4 worm cellular contexts compared by ENCODE assay signal in genomic region chrX:3650100-3650809, ce11.
A peak's percentile ranks its signal among the peaks of the same experiment; 100 is the strongest.
TF ChIP-seq lines count a peak whose summit lies in the region.

TSS of gene sax-1 (minus strand) at chrX:3650150.
TSS of gene R11G1.2 (plus strand) at chrX:3650614.

TF ChIP-seq in whole organism, L2 larva, 48 proteins besides CTCF, POLR2A, EP300 and RAD21 (continued from another document):
- TF ChIP-seq unc-55 (GFP tag; optimal IDR thresholded peaks at IDR 0.05; lab: Kevin White, UChicago) (peak; percentile 61), F13H6.1 (tag; optimal IDR thresholded peaks at IDR 0.05; lab: Kevin White, UChicago) (peak; percentile 32)

TF ChIP-seq in whole organism, L4 larva, 104 proteins besides CTCF, POLR2A, EP300 and RAD21 (continued from another document and continues in another):
- TF ChIP-seq ztf-11 (tag; optimal IDR thresholded peaks at IDR 0.05; lab: Kevin White, UChicago) (no peak), snpc-4 (tag; optimal IDR thresholded peaks at IDR 0.05; lab: Kevin White, UChicago) (no peak), Y75B8A.6 (GFP tag; IDR thresholded peaks at IDR 0.05; lab: Robert Waterston, UW) (no peak), zag-1 (tag; optimal IDR thresholded peaks at IDR 0.05; lab: Kevin White, UChicago) (no peak), ceh-44 (GFP tag; IDR thresholded peaks at IDR 0.05; lab: Robert Waterston, UW) (no peak), dmd-8 (GFP tag; IDR thresholded peaks at IDR 0.05; lab: Robert Waterston, UW) (no peak), mep-1 (tag; optimal IDR thresholded peaks at IDR 0.05; lab: Kevin White, UChicago) (peak; percentile 77), daf-19 (GFP tag; conservative IDR thresholded peaks at IDR 0.05; lab: Robert Waterston, UW) (no peak), F44E2.7 (GFP tag; IDR thresholded peaks at IDR 0.05; lab: Robert Waterston, UW) (no peak), daf-16 (GFP tag; optimal IDR thresholded peaks at IDR 0.05; lab: Kevin White, UChicago) (no peak), daf-16 (tag; optimal IDR thresholded peaks at IDR 0.05; lab: Kevin White, UChicago) (no peak), F26F4.8 (GFP tag; conservative IDR thresholded peaks at IDR 0.05; lab: Robert Waterston, UW) (no peak), aha-1 (tag; lab: Kevin White, UChicago) (peak; percentile 9), lin-1 (GFP tag; IDR thresholded peaks at IDR 0.05; lab: Robert Waterston, UW) (no peak), nhr-42 (GFP tag; IDR thresholded peaks at IDR 0.05; lab: Robert Waterston, UW) (no peak), lin-38 (GFP tag; IDR thresholded peaks at IDR 0.05; lab: Robert Waterston, UW) (no peak), Y48G9A.11 (GFP tag; IDR thresholded peaks at IDR 0.05; lab: Robert Waterston, UW) (no peak), pha-4 (GFP tag; IDR thresholded peaks at IDR 0.05; lab: Robert Waterston, UW) (no peak), pha-4 (tag; optimal IDR thresholded peaks at IDR 0.05; lab: Kevin White, UChicago) (no peak), hlh-30 (tag; optimal IDR thresholded peaks at IDR 0.05; lab: Kevin White, UChicago; ENCODE audit: insufficient read depth) (peak; percentile 97), lin-15B (tag; optimal IDR thresholded peaks at IDR 0.05; lab: Kevin White, UChicago) (no peak), lir-3 (tag; optimal IDR thresholded peaks at IDR 0.05; lab: Kevin White, UChicago) (no peak), ces-1 (GFP tag; optimal IDR thresholded peaks at IDR 0.05; lab: Kevin White, UChicago) (no peak), egl-43 (GFP tag; IDR thresholded peaks at IDR 0.05; lab: Robert Waterston, UW) (no peak), ceh-28 (tag; optimal IDR thresholded peaks at IDR 0.05; lab: Kevin White, UChicago) (no peak), nhr-28 (tag; optimal IDR thresholded peaks at IDR 0.05; lab: Kevin White, UChicago) (peak; percentile 41), madf-5 (GFP tag; IDR thresholded peaks at IDR 0.05; lab: Robert Waterston, UW) (no peak), jun-1 (tag; optimal IDR thresholded peaks at IDR 0.05; lab: Kevin White, UChicago) (no peak), ztf-7 (tag; optimal IDR thresholded peaks at IDR 0.05; lab: Kevin White, UChicago) (peak; percentile 56), zfp-2 (tag; optimal IDR thresholded peaks at IDR 0.05; lab: Kevin White, UChicago) (no peak), hif-1 (tag; optimal IDR thresholded peaks at IDR 0.05; lab: Kevin White, UChicago) (no peak), ama-1 (optimal IDR thresholded peaks at IDR 0.05; lab: Kevin White, UChicago) (no peak), zfp-3 (GFP tag; conservative IDR thresholded peaks at IDR 0.05; lab: Robert Waterston, UW) (no peak), lim-7 (GFP tag; IDR thresholded peaks at IDR 0.05; lab: Robert Waterston, UW) (no peak), snpc-1.2 (GFP tag; IDR thresholded peaks at IDR 0.05; lab: Robert Waterston, UW) (no peak), tra-1 (GFP tag; IDR thresholded peaks at IDR 0.05; lab: Robert Waterston, UW) (no peak), ceh-62 (tag; optimal IDR thresholded peaks at IDR 0.05; lab: Kevin White, UChicago) (no peak), lin-13 (GFP tag; optimal IDR thresholded peaks at IDR 0.05; lab: Kevin White, UChicago) (no peak), lsy-2 (tag; optimal IDR thresholded peaks at IDR 0.05; lab: Kevin White, UChicago) (peak in 1 of 2 experiments; percentile 70), saeg-2 (GFP tag; IDR thresholded peaks at IDR 0.05; lab: Robert Waterston, UW) (no peak), hlh-11 (tag; optimal IDR thresholded peaks at IDR 0.05; lab: Kevin White, UChicago) (peak; percentile 69), zip-11 (GFP tag; IDR thresholded peaks at IDR 0.05; lab: Robert Waterston, UW) (no peak), nhr-77 (tag; optimal IDR thresholded peaks at IDR 0.05; lab: Kevin White, UChicago) (no peak), egl-27 (tag; optimal IDR thresholded peaks at IDR 0.05; lab: Kevin White, UChicago) (no peak), hmg-1.1 (GFP tag; IDR thresholded peaks at IDR 0.05; lab: Robert Waterston, UW) (peak; percentile 68), F49E8.2 (tag; optimal IDR thresholded peaks at IDR 0.05; lab: Kevin White, UChicago; ENCODE audit: borderline replicate concordance) (no peak)

TF ChIP-seq in whole organism, late embryonic, 69 proteins besides CTCF, POLR2A, EP300 and RAD21 (continued from another document):
- peak; percentile 52 for TF ChIP-seq ceh-48 (tag; optimal IDR thresholded peaks at IDR 0.05; lab: Kevin White, UChicago)
- TF ChIP-seq ceh-45 (GFP tag; IDR thresholded peaks at IDR 0.05; lab: Robert Waterston, UW) = no peak
- TF ChIP-seq hlh-13 (GFP tag; optimal IDR thresholded peaks at IDR 0.05; lab: Kevin White, UChicago) = no peak
- TF ChIP-seq nfya-1 (tag; optimal IDR thresholded peaks at IDR 0.05; lab: Kevin White, UChicago) = peak; percentile 69
- no peak for TF ChIP-seq pag-3 (tag; optimal IDR thresholded peaks at IDR 0.05; lab: Kevin White, UChicago; ENCODE audit: borderline replicate concordance)
- TF ChIP-seq elt-2 (tag; optimal IDR thresholded peaks at IDR 0.05; lab: Kevin White, UChicago) = no peak
- no peak for TF ChIP-seq C38D4.7 (GFP tag; optimal IDR thresholded peaks at IDR 0.05; lab: Kevin White, UChicago)
- TF ChIP-seq hlh-30 (tag; optimal IDR thresholded peaks at IDR 0.05; lab: Kevin White, UChicago; ENCODE audit: insufficient read depth) = peak; percentile 97
- TF ChIP-seq hlh-15 (tag; optimal IDR thresholded peaks at IDR 0.05; lab: Kevin White, UChicago) = no peak
- TF ChIP-seq sox-2 (GFP tag; IDR thresholded peaks at IDR 0.05; lab: Robert Waterston, UW) = peak; percentile 53
- peak; percentile 5 for TF ChIP-seq ceh-18 (tag; optimal IDR thresholded peaks at IDR 0.05; lab: Kevin White, UChicago)
- TF ChIP-seq nhr-11 (tag; optimal IDR thresholded peaks at IDR 0.05; lab: Kevin White, UChicago) = no peak
- TF ChIP-seq ceh-30 (tag; optimal IDR thresholded peaks at IDR 0.05; lab: Kevin White, UChicago) = peak; percentile 43
- TF ChIP-seq ahr-1 (tag; optimal IDR thresholded peaks at IDR 0.05; lab: Kevin White, UChicago) = no peak
- no peak for TF ChIP-seq T23F11.4 (GFP tag; optimal IDR thresholded peaks at IDR 0.05; lab: Kevin White, UChicago)
- peak; percentile 56 for TF ChIP-seq sdc-2 (tag; optimal IDR thresholded peaks at IDR 0.05; lab: Kevin White, UChicago)

TF ChIP-seq in whole organism, mixed stage, embryonic, 35 proteins besides CTCF, POLR2A, EP300 and RAD21 (continued from another document):
- TF ChIP-seq mls-2 (tag; optimal IDR thresholded peaks at IDR 0.05; lab: Kevin White, UChicago) (peak; percentile 3), lin-32 (GFP tag; optimal IDR thresholded peaks at IDR 0.05; lab: Kevin White, UChicago) (peak; percentile 25), mab-5 (tag; optimal IDR thresholded peaks at IDR 0.05; lab: Kevin White, UChicago) (no peak)
TF ChIP-seq in whole organism, mixed stage, embryonic: peak in this region for 8.
